Fruit fly (Drosophila melanogaster) whole organism, prepupa: ENCODE data around the gene CG46317.

Experiments used
- Blimp-1 ChIP-seq: fragments of 200-800 bp; sonication (Bioruptor generic); optimal IDR thresholded peaks from 3 replicates; lab custom pipeline; 2017; ENCODE audit warnings: missing biosample characterization, missing genetic modification characterization, mild to moderate bottlenecking, moderate library complexity, missing genetic modification reagents
- CG10631 ChIP-seq: fragments of 200-800 bp; sonication (Bioruptor generic); optimal IDR thresholded peaks from 2 replicates; lab custom pipeline; 2016; ENCODE audit warnings: missing biosample characterization, missing genetic modification characterization
- CG10669 ChIP-seq: fragments of 200-800 bp; sonication (Bioruptor generic); optimal IDR thresholded peaks from 3 replicates; lab custom pipeline; 2018; ENCODE audit warnings: missing biosample characterization, mild to moderate bottlenecking, missing genetic modification characterization, moderate library complexity
- CG11294 ChIP-seq: fragments of 200-800 bp; sonication (Bioruptor generic); IDR thresholded peaks from 2 replicates; pipeline ENCODE4 v1.3.6; 2022; ENCODE audit warnings: missing biosample characterization, missing genetic modification characterization
- CG11762 ChIP-seq: fragments of 200-800 bp; sonication (Bioruptor generic); optimal IDR thresholded peaks from 3 replicates; lab custom pipeline; 2016; ENCODE audit warnings: missing biosample characterization, missing genetic modification characterization; ENCODE audit not compliant: insufficient read depth
- CG11902 ChIP-seq: fragments of 200-800 bp; sonication (Bioruptor generic); optimal IDR thresholded peaks from 3 replicates; lab custom pipeline; 2016; ENCODE audit warnings: missing biosample characterization, missing genetic modification characterization
- CG15336 ChIP-seq: fragments of 200-800 bp; sonication (Bioruptor generic); IDR thresholded peaks from 2 replicates; pipeline ENCODE4 v1.3.6; 2022; ENCODE audit warnings: missing biosample characterization, missing genetic modification characterization
- CG1621 ChIP-seq: fragments of 200-800 bp; sonication (Bioruptor generic); optimal IDR thresholded peaks from 3 replicates; lab custom pipeline; 2018; ENCODE audit warnings: missing biosample characterization, mild to moderate bottlenecking, missing genetic modification characterization
- CG16779 ChIP-seq: fragments of 200-800 bp; sonication (Bioruptor generic); optimal IDR thresholded peaks from 3 replicates; lab custom pipeline; 2017; ENCODE audit warnings: missing biosample characterization, mild to moderate bottlenecking, missing genetic modification characterization
- CG3032 ChIP-seq: fragments of 200-800 bp; optimal IDR thresholded peaks from 2 replicates; lab custom pipeline; 2019; ENCODE audit warnings: missing biosample characterization, mild to moderate bottlenecking, missing genetic modification characterization, moderate library complexity
- CG31627 ChIP-seq: fragments of 200-800 bp; sonication (Bioruptor generic); optimal IDR thresholded peaks from 3 replicates; lab custom pipeline; 2016; ENCODE audit warnings: missing biosample characterization, missing genetic modification characterization
- CG32006 ChIP-seq: fragments of 200-800 bp; sonication (Bioruptor generic); optimal IDR thresholded peaks from 3 replicates; lab custom pipeline; 2017; ENCODE audit warnings: missing biosample characterization, mild to moderate bottlenecking, missing genetic modification characterization
- CG34406 ChIP-seq: fragments of 200-800 bp; sonication (Bioruptor generic); optimal IDR thresholded peaks from 3 replicates; lab custom pipeline; 2016; ENCODE audit warnings: missing biosample characterization, missing genetic modification characterization
- CG3919 ChIP-seq: fragments of 200-800 bp; sonication (Bioruptor generic); optimal IDR thresholded peaks from 3 replicates; lab custom pipeline; 2016; ENCODE audit warnings: missing biosample characterization, missing genetic modification characterization
- CG6163 ChIP-seq: fragments of 200-800 bp; sonication (Bioruptor generic); IDR thresholded peaks from 3 replicates; pipeline ENCODE4 v1.3.6; 2022; ENCODE audit warnings: missing biosample characterization, missing genetic modification characterization
- CG6276 ChIP-seq: fragments of 200-800 bp; sonication (Bioruptor generic); optimal IDR thresholded peaks from 2 replicates; lab custom pipeline; 2017; ENCODE audit warnings: missing biosample characterization, mild to moderate bottlenecking, missing genetic modification characterization
- CG6792 ChIP-seq: fragments of 200-800 bp; sonication (Bioruptor generic); optimal IDR thresholded peaks from 3 replicates; lab custom pipeline; 2016; ENCODE audit warnings: missing biosample characterization, missing genetic modification characterization
- CG6808 ChIP-seq: fragments of 200-800 bp; sonication (Bioruptor generic); optimal IDR thresholded peaks from 3 replicates; lab custom pipeline; 2017; ENCODE audit warnings: missing biosample characterization, missing genetic modification characterization, mild to moderate bottlenecking, moderate library complexity, missing genetic modification reagents
- CG6854 ChIP-seq: fragments of 200-800 bp; sonication (Bioruptor generic); optimal IDR thresholded peaks from 2 replicates; lab custom pipeline; 2017; ENCODE audit warnings: missing biosample characterization, mild to moderate bottlenecking, missing genetic modification characterization
- CG7368 ChIP-seq: fragments of 200-800 bp; sonication (Bioruptor generic); optimal IDR thresholded peaks from 3 replicates; lab custom pipeline; 2016; ENCODE audit warnings: missing biosample characterization, missing genetic modification characterization
- CG8632 ChIP-seq: fragments of 200-800 bp; sonication (Bioruptor generic); optimal IDR thresholded peaks from 3 replicates; lab custom pipeline; 2016; ENCODE audit warnings: missing biosample characterization, missing genetic modification characterization
- CG9139 ChIP-seq: fragments of 200-800 bp; sonication (Bioruptor generic); optimal IDR thresholded peaks from 3 replicates; lab custom pipeline; 2017; ENCODE audit warnings: missing biosample characterization, mild to moderate bottlenecking, missing genetic modification characterization
- Eip75B ChIP-seq: fragments of 200-800 bp; sonication (Bioruptor generic); optimal IDR thresholded peaks from 3 replicates; lab custom pipeline; 2016; ENCODE audit warnings: missing biosample characterization, missing genetic modification characterization
- Eip78C ChIP-seq: fragments of 200-800 bp; sonication (Bioruptor generic); peaks from one replicate; lab custom pipeline; 2016; ENCODE audit warnings: missing biosample characterization, missing genetic modification characterization
- Eip93F ChIP-seq: fragments of 200-800 bp; sonication (Bioruptor generic); optimal IDR thresholded peaks from 2 replicates; lab custom pipeline; 2016; ENCODE audit warnings: missing biosample characterization, mild to moderate bottlenecking, missing genetic modification characterization
- Hr39 ChIP-seq: fragments of 200-800 bp; sonication (Bioruptor generic); optimal IDR thresholded peaks from 2 replicates; lab custom pipeline; 2016; ENCODE audit warnings: missing biosample characterization, missing genetic modification characterization
- Hr4 ChIP-seq: fragments of 200-800 bp; sonication (Bioruptor generic); optimal IDR thresholded peaks from 3 replicates; lab custom pipeline; 2016; ENCODE audit warnings: missing biosample characterization, missing genetic modification characterization
- Lpt ChIP-seq: fragments of 200-800 bp; sonication (Bioruptor generic); optimal IDR thresholded peaks from 3 replicates; lab custom pipeline; 2016; ENCODE audit warnings: missing biosample characterization, missing genetic modification characterization
- Met ChIP-seq: fragments of 200-800 bp; sonication (Bioruptor generic); optimal IDR thresholded peaks from 3 replicates; lab custom pipeline; 2016; ENCODE audit warnings: missing biosample characterization, missing genetic modification characterization
- Sox102F ChIP-seq: fragments of 200-800 bp; sonication (Bioruptor generic); optimal IDR thresholded peaks from 2 replicates; lab custom pipeline; 2016; ENCODE audit warnings: missing biosample characterization, mild to moderate bottlenecking, missing genetic modification characterization
- Sox14 ChIP-seq: fragments of 200-800 bp; sonication (Bioruptor generic); optimal IDR thresholded peaks from 3 replicates; lab custom pipeline; 2016; ENCODE audit warnings: missing biosample characterization, missing genetic modification characterization
- achi ChIP-seq: fragments of 200-800 bp; sonication (Bioruptor generic); optimal IDR thresholded peaks from 3 replicates; lab custom pipeline; 2016; ENCODE audit warnings: missing biosample characterization, missing genetic modification characterization
- acj6 ChIP-seq: fragments of 200-800 bp; sonication (Bioruptor generic); optimal IDR thresholded peaks from 3 replicates; lab custom pipeline; 2016; ENCODE audit warnings: missing biosample characterization, missing genetic modification characterization
- dac ChIP-seq: fragments of 200-800 bp; sonication (Bioruptor generic); optimal IDR thresholded peaks from 2 replicates; lab custom pipeline; 2017; ENCODE audit warnings: missing biosample characterization, mild to moderate bottlenecking, missing genetic modification characterization
- dsx ChIP-seq: fragments of 200-800 bp; optimal IDR thresholded peaks from 3 replicates; lab custom pipeline; 2019; ENCODE audit warnings: missing biosample characterization, mild to moderate bottlenecking, missing genetic modification characterization, moderate library complexity; ENCODE audit not compliant: poor library complexity, severe bottlenecking
- eg ChIP-seq: fragments of 200-800 bp; sonication (Bioruptor generic); IDR thresholded peaks from 3 replicates; pipeline ENCODE4 v1.3.6; 2022; ENCODE audit warnings: missing biosample characterization, missing genetic modification characterization
- esn ChIP-seq: fragments of 200-800 bp; sonication (Bioruptor generic); optimal IDR thresholded peaks from 2 replicates; lab custom pipeline; 2016; ENCODE audit warnings: missing biosample characterization, mild to moderate bottlenecking, missing genetic modification characterization, moderate library complexity
- fd59A ChIP-seq: fragments of 200-800 bp; sonication (Bioruptor generic); optimal IDR thresholded peaks from 2 replicates; lab custom pipeline; 2017; ENCODE audit warnings: missing biosample characterization, mild to moderate bottlenecking, missing genetic modification characterization, missing genetic modification reagents
- fd85E ChIP-seq: fragments of 200-800 bp; sonication (Bioruptor generic); optimal IDR thresholded peaks from 3 replicates; lab custom pipeline; 2016; ENCODE audit warnings: missing biosample characterization, missing genetic modification characterization
- fkh ChIP-seq: fragments of 200-800 bp; sonication (Bioruptor generic); optimal IDR thresholded peaks from 3 replicates; lab custom pipeline; 2017; ENCODE audit warnings: missing biosample characterization, mild to moderate bottlenecking, missing genetic modification characterization, moderate library complexity
- lz ChIP-seq: fragments of 200-800 bp; sonication (Bioruptor generic); optimal IDR thresholded peaks from 3 replicates; lab custom pipeline; 2016; ENCODE audit warnings: missing biosample characterization, missing genetic modification characterization
- pdm3 ChIP-seq: fragments of 200-800 bp; sonication (Bioruptor generic); optimal IDR thresholded peaks from 3 replicates; lab custom pipeline; 2016; ENCODE audit warnings: missing biosample characterization, missing genetic modification characterization
- spab ChIP-seq: fragments of 200-800 bp; sonication (Bioruptor generic); optimal IDR thresholded peaks from 2 replicates; lab custom pipeline; 2017; ENCODE audit warnings: missing biosample characterization, mild to moderate bottlenecking, missing genetic modification characterization, missing genetic modification reagents
- ss ChIP-seq, 2 experiments: fragments of 200-800 bp; sonication (Bioruptor generic); optimal IDR thresholded peaks; 2 replicates in 1 of 2; 3 replicates in 1 of 2; lab custom pipeline; 2017 to 2018; ENCODE audit warnings: mild to moderate bottlenecking in 2 of 2, missing biosample characterization in 2 of 2, missing genetic modification characterization in 2 of 2, moderate library complexity in 1 of 2
- svp ChIP-seq: fragments of 200-800 bp; sonication (Bioruptor generic); peaks from one replicate; lab custom pipeline; 2016; ENCODE audit warnings: missing biosample characterization, missing genetic modification characterization
- topi ChIP-seq: fragments of 200-800 bp; sonication (Bioruptor generic); optimal IDR thresholded peaks from 3 replicates; lab custom pipeline; 2016; ENCODE audit warnings: missing biosample characterization, missing genetic modification characterization
- vri ChIP-seq: fragments of 200-800 bp; sonication (Bioruptor generic); optimal IDR thresholded peaks from 3 replicates; lab custom pipeline; 2016; ENCODE audit warnings: missing biosample characterization, mild to moderate bottlenecking, missing genetic modification characterization

CG46317 gene

DNA sequence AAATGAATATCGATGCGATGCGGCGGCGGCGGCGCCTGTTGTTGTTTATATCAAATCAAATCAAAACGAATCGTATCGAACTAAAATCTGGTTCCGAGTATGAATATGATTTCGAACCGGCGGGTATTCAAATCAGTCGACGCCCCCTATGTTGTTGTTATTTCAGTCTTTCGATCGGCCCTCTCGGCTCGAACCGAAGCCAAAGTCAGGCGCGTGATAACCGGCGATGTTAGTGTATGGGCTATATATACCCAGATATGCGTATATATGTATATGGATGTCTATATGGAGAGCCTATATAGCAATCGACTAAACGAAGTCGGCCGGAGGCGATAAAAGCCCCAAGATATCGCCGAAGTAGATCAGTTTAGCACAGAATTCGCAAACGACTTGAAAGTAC lies at the start of gene CG46317, which contains the start of gene Tat:
TSS of gene CG46317 (plus strand) at position 361 of the 400 bp plus-strand sequence.
TSS of gene Tat (plus strand) at position 361 of the 400 bp plus-strand sequence.
- TF ChIP-seq Eip75B (GFP tag; lab: Kevin White, UChicago) (no peak), CG11902 (no peak), CG10631 (GFP tag; lab: Kevin White, UChicago) (no peak), CG15336 (GFP tag; lab: Robert Waterston, UW) (no peak), Hr4 (no peak), CG6854 (GFP tag; lab: Kevin White, UChicago) (no peak), svp (GFP tag; lab: Kevin White, UChicago) (no peak), CG34406 (GFP tag; lab: Kevin White, UChicago) (no peak), CG6792 (GFP tag; lab: Kevin White, UChicago) (no peak), eg (GFP tag; lab: Robert Waterston, UW) (no peak), CG6163 (GFP tag; lab: Robert Waterston, UW) (no peak)

DNA sequence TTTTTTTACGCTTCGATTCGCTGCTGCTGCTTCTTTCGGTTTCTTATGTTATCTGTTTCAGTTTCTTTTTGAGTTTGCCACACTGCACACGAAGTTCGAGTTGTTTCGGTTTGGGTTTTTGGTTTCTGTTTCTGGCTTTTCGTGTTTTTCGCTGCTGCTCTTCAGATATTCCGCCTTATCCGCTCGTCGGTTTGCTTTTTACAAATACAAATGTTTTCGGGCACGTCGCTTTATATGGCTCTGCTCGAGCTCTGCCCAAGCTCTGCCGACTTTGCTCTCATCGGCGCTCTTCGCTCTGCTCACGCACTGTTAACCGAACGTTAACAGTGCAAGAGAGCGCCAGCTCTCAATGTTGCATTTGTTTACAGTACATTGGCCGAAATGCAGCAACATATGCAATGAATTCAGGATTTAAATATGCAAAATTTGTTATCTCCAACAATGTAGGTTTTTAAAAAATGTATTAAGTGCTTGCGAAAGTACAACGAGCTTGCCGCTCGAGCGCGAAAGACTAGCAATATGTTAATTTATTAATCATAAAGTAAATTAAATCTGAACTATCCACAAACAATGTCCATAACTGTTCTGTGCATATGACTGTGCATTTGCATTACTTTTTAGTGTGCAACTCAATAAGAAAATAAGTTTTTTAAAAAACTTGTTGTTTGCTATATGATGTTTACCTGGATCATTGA lies 49.6 kb upstream of the CG46317 start:
- TF ChIP-seq Sox14 (GFP tag; lab: Kevin White, UChicago) (peak; percentile 28), CG7368 (GFP tag; lab: Kevin White, UChicago) (no peak), fd85E (GFP tag; lab: Kevin White, UChicago) (no peak), CG16779 (tag; lab: Kevin White, UChicago) (no peak), Eip93F (GFP tag; lab: Kevin White, UChicago) (no peak), Blimp-1 (GFP tag; lab: Kevin White, UChicago) (no peak), dsx (peak; percentile 71), Lpt (no peak), CG10631 (GFP tag; lab: Kevin White, UChicago) (no peak), CG3032 (peak; percentile 30), CG11294 (GFP tag; lab: Robert Waterston, UW) (no peak), CG6276 (GFP tag; lab: Kevin White, UChicago) (no peak), achi (GFP tag; lab: Kevin White, UChicago) (peak; percentile 24), CG9139 (no peak), CG31627 (GFP tag; lab: Kevin White, UChicago) (peak; percentile 17), acj6 (GFP tag; lab: Kevin White, UChicago) (peak; percentile 41), CG8632 (GFP tag; lab: Kevin White, UChicago) (no peak), CG34406 (GFP tag; lab: Kevin White, UChicago) (no peak), Met (GFP tag; lab: Kevin White, UChicago) (peak; percentile 30), Hr4 (peak; percentile 48), CG6792 (GFP tag; lab: Kevin White, UChicago) (no peak), pdm3 (GFP tag; lab: Kevin White, UChicago) (peak; percentile 55), topi (GFP tag; lab: Kevin White, UChicago) (peak; percentile 6), CG10669 (GFP tag; lab: Kevin White, UChicago) (no peak), lz (GFP tag; lab: Kevin White, UChicago) (no peak), vri (GFP tag; lab: Kevin White, UChicago) (peak; percentile 11), CG3919 (GFP tag; lab: Kevin White, UChicago) (no peak), CG6808 (GFP tag; lab: Kevin White, UChicago) (peak; percentile 46), CG11762 (GFP tag; lab: Kevin White, UChicago) (no peak), ss (GFP tag; optimal IDR thresholded peaks at IDR 0.05; lab: Kevin White, UChicago) (peak in 1 of 2 experiments; percentile 32), fd59A (peak; percentile 37), Eip78C (GFP tag; lab: Kevin White, UChicago) (peak; percentile 49), Hr39 (GFP tag; lab: Kevin White, UChicago) (no peak), fkh (no peak), CG32006 (GFP tag; lab: Kevin White, UChicago) (peak; percentile 76), Eip75B (GFP tag; lab: Kevin White, UChicago) (no peak), esn (peak; percentile 14), Sox102F (GFP tag; lab: Kevin White, UChicago) (peak; percentile 10), spab (peak; percentile 29), CG15336 (GFP tag; lab: Robert Waterston, UW) (peak; percentile 14), CG1621 (tag; lab: Kevin White, UChicago) (no peak), dac (no peak), eg (GFP tag; lab: Robert Waterston, UW) (peak; percentile 40; the same call in 1 of the 3 replicates), CG6854 (GFP tag; lab: Kevin White, UChicago) (peak; percentile 18)
